Worm (Caenorhabditis elegans) whole organism, L1 larva: ENCODE results near the gene K07C5.3.

Source experiments
- ceh-8 ChIP-seq: fragments of 200-800 bp; sonication (Bioruptor generic); optimal IDR thresholded peaks from 2 replicates; lab custom pipeline; 2018; ENCODE audit warnings: mild to moderate bottlenecking, missing genetic modification characterization, moderate library complexity, missing compliant biosample characterization
- lin-15B ChIP-seq: fragments of 150-350 bp; sonication (generic microtip); optimal IDR thresholded peaks from 3 replicates; lab custom pipeline; 2014; ENCODE audit warnings: missing biosample characterization, missing genetic modification characterization
- nhr-11 ChIP-seq: fragments of 150-350 bp; optimal IDR thresholded peaks from 2 replicates; lab custom pipeline; 2014; ENCODE audit warnings: missing biosample characterization, missing genetic modification characterization
- tbx-2 ChIP-seq: sonication (generic microtip); optimal IDR thresholded peaks from 2 replicates; lab custom pipeline; 2016; ENCODE audit warnings: missing genetic modification characterization, missing compliant biosample characterization

ce11 chrV:10342904-10343303 is at the start of gene K07C5.3:
- no peak for TF ChIP-seq nhr-11 (tag; lab: Kevin White, UChicago)
- no peak for TF ChIP-seq lin-15B (tag; lab: Kevin White, UChicago)
- no peak for TF ChIP-seq ceh-8 (GFP tag; lab: Kevin White, UChicago)
- no peak for TF ChIP-seq tbx-2
